Worm (Caenorhabditis elegans) whole organism, L2 larva: ENCODE results near the gene zip-3.

Experiments used
- C34F6.9 ChIP-seq: fragments of 150-350 bp; optimal IDR thresholded peaks from 2 replicates; lab custom pipeline; 2014; ENCODE audit warnings: missing biosample characterization, missing genetic modification characterization
- F13H6.1 ChIP-seq: sonication (generic microtip); optimal IDR thresholded peaks from 2 replicates; lab custom pipeline; 2016; ENCODE audit warnings: missing genetic modification characterization, missing compliant biosample characterization
- R02D3.7 ChIP-seq: fragments of 150-350 bp; optimal IDR thresholded peaks from 2 replicates; lab custom pipeline; 2014; ENCODE audit warnings: missing biosample characterization, missing genetic modification characterization
- Y55F3AM.14 ChIP-seq: fragments of 200-800 bp; sonication (Bioruptor generic); optimal IDR thresholded peaks from 2 replicates; lab custom pipeline; 2018; ENCODE audit warnings: mild to moderate bottlenecking, missing genetic modification characterization, missing compliant biosample characterization
- ZK546.5 ChIP-seq: sonication (generic microtip); optimal IDR thresholded peaks from 2 replicates; lab custom pipeline; 2017; ENCODE audit warnings: missing biosample characterization, missing genetic modification characterization
- ama-1 ChIP-seq: fragments of 150-350 bp; optimal IDR thresholded peaks from 2 replicates; lab custom pipeline; 2018; ENCODE audit warnings: inconsistent platforms
- ceh-16 ChIP-seq: fragments of 150-350 bp; optimal IDR thresholded peaks from 2 replicates; lab custom pipeline; 2014; ENCODE audit warnings: missing biosample characterization, missing genetic modification characterization
- ceh-82 ChIP-seq: fragments of 150-350 bp; optimal IDR thresholded peaks from 2 replicates; lab custom pipeline; 2014; ENCODE audit warnings: missing biosample characterization, missing genetic modification characterization
- elt-3 ChIP-seq: sonication (generic microtip); optimal IDR thresholded peaks from 2 replicates; lab custom pipeline; 2017; ENCODE audit warnings: missing biosample characterization, missing genetic modification characterization
- fos-1 ChIP-seq: fragments of 150-350 bp; optimal IDR thresholded peaks from 2 replicates; lab custom pipeline; 2014; ENCODE audit warnings: missing biosample characterization, missing genetic modification characterization
- gmeb-1 ChIP-seq: fragments of 150-350 bp; optimal IDR thresholded peaks from 2 replicates; lab custom pipeline; 2014; ENCODE audit warnings: missing biosample characterization, missing genetic modification characterization
- lin-11 ChIP-seq: fragments of 150-350 bp; sonication (generic microtip); optimal IDR thresholded peaks from 2 replicates; lab custom pipeline; 2014; ENCODE audit warnings: missing biosample characterization, missing genetic modification characterization, inconsistent platforms, mixed read lengths
- lin-13 ChIP-seq: fragments of 150-350 bp; optimal IDR thresholded peaks from 2 replicates; lab custom pipeline; 2014; ENCODE audit warnings: missing biosample characterization, missing genetic modification reagents, missing genetic modification characterization
- lin-39 ChIP-seq: fragments of 150-350 bp; optimal IDR thresholded peaks from 2 replicates; lab custom pipeline; 2014; ENCODE audit warnings: missing biosample characterization, missing genetic modification reagents, missing genetic modification characterization
- lsy-2 ChIP-seq, 2 experiments: fragments of 150-350 bp in 1 of 2; sonication (generic microtip) in 1 of 2; optimal IDR thresholded peaks; 2 replicates each; lab custom pipeline; 2014 to 2017; ENCODE audit warnings: missing biosample characterization in 2 of 2, missing genetic modification characterization in 2 of 2
- mab-5 ChIP-seq: fragments of 150-350 bp; optimal IDR thresholded peaks from 2 replicates; lab custom pipeline; 2014; ENCODE audit warnings: missing biosample characterization, missing genetic modification characterization
- mdl-1 ChIP-seq, 2 experiments: fragments of 150-350 bp in 1 of 2; sonication (generic microtip) in 1 of 2; optimal IDR thresholded peaks; 2 replicates each; lab custom pipeline; 2017; ENCODE audit warnings: missing biosample characterization in 2 of 2, missing genetic modification characterization in 2 of 2
- nhr-10 ChIP-seq: sonication (generic microtip); optimal IDR thresholded peaks from 2 replicates; lab custom pipeline; 2017; ENCODE audit warnings: missing biosample characterization, missing genetic modification characterization
- nhr-11 ChIP-seq: fragments of 150-350 bp; optimal IDR thresholded peaks from 2 replicates; lab custom pipeline; 2014; ENCODE audit warnings: missing biosample characterization, missing genetic modification characterization
- nhr-12 ChIP-seq: fragments of 150-350 bp; optimal IDR thresholded peaks from 2 replicates; lab custom pipeline; 2014; ENCODE audit warnings: missing biosample characterization, missing genetic modification characterization
- nhr-129 ChIP-seq: fragments of 150-350 bp; optimal IDR thresholded peaks from 2 replicates; lab custom pipeline; 2014; ENCODE audit warnings: missing biosample characterization, missing genetic modification characterization
- nhr-21 ChIP-seq: fragments of 150-350 bp; optimal IDR thresholded peaks from 2 replicates; lab custom pipeline; 2014; ENCODE audit warnings: missing biosample characterization, missing genetic modification characterization
- nhr-237 ChIP-seq: fragments of 150-350 bp; optimal IDR thresholded peaks from 2 replicates; lab custom pipeline; 2014; ENCODE audit warnings: missing biosample characterization, missing genetic modification characterization
- nhr-25 ChIP-seq: fragments of 150-350 bp; sonication (generic microtip); optimal IDR thresholded peaks from 3 replicates; lab custom pipeline; 2014; ENCODE audit warnings: missing biosample characterization, missing genetic modification characterization
- nhr-77 ChIP-seq: fragments of 150-350 bp; optimal IDR thresholded peaks from 2 replicates; lab custom pipeline; 2014; ENCODE audit warnings: missing biosample characterization, missing genetic modification characterization
- skn-1 ChIP-seq: sonication (generic microtip); optimal IDR thresholded peaks from 2 replicates; lab custom pipeline; 2017; ENCODE audit warnings: missing biosample characterization, missing genetic modification characterization
- sma-3 ChIP-seq: sonication (generic microtip); optimal IDR thresholded peaks from 2 replicates; lab custom pipeline; 2016; ENCODE audit warnings: missing genetic modification reagents, missing genetic modification characterization, missing compliant biosample characterization
- sma-9 ChIP-seq, 2 experiments: fragments of 150-350 bp in 1 of 2; sonication (generic microtip) in 1 of 2; optimal IDR thresholded peaks; 2 replicates each; lab custom pipeline; 2014 to 2016; ENCODE audit warnings: missing genetic modification characterization in 2 of 2, mild to moderate bottlenecking in 1 of 2, missing biosample characterization in 1 of 2, missing compliant biosample characterization in 1 of 2, missing genetic modification reagents in 1 of 2, moderate library complexity in 1 of 2
- snpc-4 ChIP-seq: fragments of 150-350 bp; optimal IDR thresholded peaks from 2 replicates; lab custom pipeline; 2014; ENCODE audit warnings: missing biosample characterization, missing genetic modification characterization
- unc-55 ChIP-seq: fragments of 150-350 bp; sonication (generic microtip); optimal IDR thresholded peaks from 3 replicates; lab custom pipeline; 2014; ENCODE audit warnings: missing biosample characterization, missing genetic modification reagents, missing genetic modification characterization
- zag-1 ChIP-seq: fragments of 150-350 bp; optimal IDR thresholded peaks from 2 replicates; lab custom pipeline; 2014; ENCODE audit warnings: missing biosample characterization, missing genetic modification characterization
- ztf-1 ChIP-seq: fragments of 200-800 bp; sonication (Bioruptor generic); conservative IDR thresholded peaks from 2 replicates; pipeline ENCODE4 v1.3.6; 2022; ENCODE audit warnings: missing genetic modification characterization, missing compliant biosample characterization

Gene zip-3

ce11 chrII:13907615-13908014 is 49.6 kb downstream of the zip-3 start:
- TF ChIP-seq nhr-11 (tag; lab: Kevin White, UChicago), result no peak
- no peak for TF ChIP-seq unc-55 (GFP tag; lab: Kevin White, UChicago)
- TF ChIP-seq lin-11 (tag; lab: Kevin White, UChicago), result no peak
- TF ChIP-seq lin-39, result no peak
- TF ChIP-seq mab-5 (tag; lab: Kevin White, UChicago), result no peak
- TF ChIP-seq sma-3 (GFP tag; lab: Kevin White, UChicago), result no peak
- no peak for TF ChIP-seq R02D3.7 (tag; lab: Kevin White, UChicago)
- no peak for TF ChIP-seq Y55F3AM.14 (GFP tag; lab: Kevin White, UChicago)
- TF ChIP-seq ztf-1, result no peak
- no peak for TF ChIP-seq nhr-77 (tag; lab: Kevin White, UChicago)
- TF ChIP-seq ceh-82 (tag; lab: Kevin White, UChicago), result no peak
- no peak for TF ChIP-seq nhr-237 (tag; lab: Kevin White, UChicago)
- no peak for TF ChIP-seq nhr-21 (tag; lab: Kevin White, UChicago)

ce11 chrII:13903482-13903881 is 53.8 kb downstream of the zip-3 start:
- TF ChIP-seq mdl-1 (tag; optimal IDR thresholded peaks at IDR 0.05; lab: Kevin White, UChicago) (peak in 1 of 2 experiments; percentile 47), elt-3 (no peak), lin-11 (tag; lab: Kevin White, UChicago) (no peak), zag-1 (tag; lab: Kevin White, UChicago) (no peak), nhr-10 (tag; lab: Kevin White, UChicago) (no peak), R02D3.7 (tag; lab: Kevin White, UChicago) (no peak), nhr-237 (tag; lab: Kevin White, UChicago) (no peak), nhr-129 (peak; percentile 23), sma-9 (GFP tag; optimal IDR thresholded peaks at IDR 0.05; lab: Kevin White, UChicago) (peak; percentile 38), sma-9 (tag; optimal IDR thresholded peaks at IDR 0.05; lab: Kevin White, UChicago) (no peak), ama-1 (no peak), nhr-12 (tag; lab: Kevin White, UChicago) (no peak), ceh-16 (tag; lab: Kevin White, UChicago) (no peak), ztf-1 (no peak), unc-55 (GFP tag; lab: Kevin White, UChicago) (no peak), skn-1 (no peak), fos-1 (tag; lab: Kevin White, UChicago) (no peak), nhr-25 (no peak), C34F6.9 (tag; lab: Kevin White, UChicago) (peak; percentile 19), gmeb-1 (tag; lab: Kevin White, UChicago) (no peak), F13H6.1 (tag; lab: Kevin White, UChicago) (peak; percentile 36), nhr-11 (tag; lab: Kevin White, UChicago) (no peak), nhr-77 (tag; lab: Kevin White, UChicago) (no peak), ZK546.5 (tag; lab: Kevin White, UChicago) (no peak), snpc-4 (tag; lab: Kevin White, UChicago) (no peak), lsy-2 (tag; optimal IDR thresholded peaks at IDR 0.05; lab: Kevin White, UChicago) (peak in 1 of 2 experiments; percentile 49), Y55F3AM.14 (GFP tag; lab: Kevin White, UChicago) (peak; percentile 29)

ce11 chrII:13902014-13902413 is 55.2 kb downstream of the zip-3 start, which contains the start of gene W02B8.1:
Gene W02B8.1, minus strand, starts transcription at chrII:13902114.
- TF ChIP-seq ZK546.5 (tag; lab: Kevin White, UChicago) (no peak), mab-5 (tag; lab: Kevin White, UChicago) (no peak), lin-13 (GFP tag; lab: Kevin White, UChicago) (no peak), skn-1 (no peak), sma-9 (GFP tag; optimal IDR thresholded peaks at IDR 0.05; lab: Kevin White, UChicago) (no peak), sma-9 (tag; optimal IDR thresholded peaks at IDR 0.05; lab: Kevin White, UChicago) (no peak)
